Fruit fly (Drosophila melanogaster) whole organism, embryonic: ENCODE results near the gene CG14960.

Experiments
- CG10543 ChIP-seq: fragments of 200-800 bp; sonication (Bioruptor generic); optimal IDR thresholded peaks from 3 replicates; lab custom pipeline; 2017; ENCODE audit warnings: missing biosample characterization, mild to moderate bottlenecking, missing genetic modification characterization, moderate library complexity
- CG11247 ChIP-seq: fragments of 200-800 bp; sonication (Bioruptor generic); IDR thresholded peaks from 2 replicates; pipeline ENCODE4 v1.3.6; 2022; ENCODE audit warnings: missing biosample characterization, missing genetic modification characterization
- CG12391 ChIP-seq: fragments of 200-800 bp; sonication (Bioruptor generic); optimal IDR thresholded peaks from 3 replicates; lab custom pipeline; 2018; ENCODE audit warnings: missing biosample characterization, mild to moderate bottlenecking, missing genetic modification characterization, moderate library complexity
- CG13424 ChIP-seq: fragments of 200-800 bp; sonication (Bioruptor generic); optimal IDR thresholded peaks from 2 replicates; lab custom pipeline; 2019; ENCODE audit warnings: missing biosample characterization, mild to moderate bottlenecking, missing genetic modification characterization, moderate library complexity
- CG14050 ChIP-seq: fragments of 200-800 bp; sonication (Bioruptor generic); IDR thresholded peaks from 3 replicates; pipeline ENCODE4 v1.3.6; 2022; ENCODE audit warnings: missing biosample characterization, missing genetic modification characterization
- CG14965 ChIP-seq: fragments of 200-800 bp; sonication (Bioruptor generic); optimal IDR thresholded peaks from 2 replicates; lab custom pipeline; 2016; ENCODE audit warnings: missing biosample characterization, missing genetic modification characterization, borderline replicate concordance
- CG15269 ChIP-seq: fragments of 200-800 bp; sonication (Bioruptor generic); optimal IDR thresholded peaks from 2 replicates; lab custom pipeline; 2018; ENCODE audit warnings: missing biosample characterization, mild to moderate bottlenecking, missing genetic modification characterization, moderate library complexity
- CG15514 ChIP-seq: fragments of 200-800 bp; sonication (Bioruptor generic); optimal IDR thresholded peaks from 3 replicates; lab custom pipeline; 2017; ENCODE audit warnings: missing biosample characterization, missing genetic modification characterization, mild to moderate bottlenecking, moderate library complexity, missing genetic modification reagents
- CG1602 ChIP-seq: fragments of 200-800 bp; sonication (Bioruptor generic); optimal IDR thresholded peaks from 3 replicates; lab custom pipeline; 2016; ENCODE audit warnings: missing biosample characterization, missing genetic modification characterization
- CG17802 ChIP-seq: fragments of 200-800 bp; sonication (Bioruptor generic); optimal IDR thresholded peaks from 2 replicates; lab custom pipeline; 2018; ENCODE audit warnings: missing biosample characterization, mild to moderate bottlenecking, missing genetic modification characterization, moderate library complexity
- CG18262 ChIP-seq: fragments of 200-800 bp; optimal IDR thresholded peaks from 3 replicates; lab custom pipeline; 2019; ENCODE audit warnings: missing biosample characterization, mild to moderate bottlenecking, missing genetic modification characterization, moderate library complexity
- CG18476 ChIP-seq: fragments of 200-800 bp; sonication (Bioruptor generic); optimal IDR thresholded peaks from 2 replicates; lab custom pipeline; 2016; ENCODE audit warnings: missing biosample characterization, mild to moderate bottlenecking, missing genetic modification characterization
- CG2129 ChIP-seq: fragments of 200-800 bp; sonication (Bioruptor generic); IDR thresholded peaks from 2 replicates; pipeline ENCODE4 v1.3.6; 2022; ENCODE audit warnings: missing biosample characterization, missing genetic modification characterization; ENCODE audit not compliant: partially characterized antibody
- CG3838 ChIP-seq: fragments of 200-800 bp; sonication (Bioruptor generic); optimal IDR thresholded peaks from 3 replicates; lab custom pipeline; 2016; ENCODE audit warnings: missing biosample characterization, missing genetic modification characterization
- CG43689 ChIP-seq: fragments of 200-800 bp; sonication (Bioruptor generic); IDR thresholded peaks from 2 replicates; pipeline ENCODE4 v1.3.6; 2022; ENCODE audit warnings: missing biosample characterization, missing genetic modification characterization
- CG4854 ChIP-seq: fragments of 200-800 bp; sonication (Bioruptor generic); optimal IDR thresholded peaks from 2 replicates; lab custom pipeline; 2016; ENCODE audit warnings: missing biosample characterization, missing genetic modification characterization, inconsistent platforms
- CG6765 ChIP-seq: fragments of 200-800 bp; sonication (Bioruptor generic); optimal IDR thresholded peaks from 3 replicates; lab custom pipeline; 2017; ENCODE audit warnings: missing biosample characterization, mild to moderate bottlenecking, missing genetic modification characterization
- CG7963 ChIP-seq: fragments of 200-800 bp; sonication (Bioruptor generic); IDR thresholded peaks from 3 replicates; pipeline ENCODE4 v1.3.6; 2022; ENCODE audit warnings: missing biosample characterization, missing genetic modification characterization; ENCODE audit not compliant: partially characterized antibody
- CG8478 ChIP-seq: fragments of >200 bp; optimal IDR thresholded peaks from 2 replicates; lab custom pipeline; 2018
- CkIIα-i1 ChIP-seq: fragments of 200-800 bp; sonication (Bioruptor generic); IDR thresholded peaks from 2 replicates; pipeline ENCODE4 v1.3.6; 2022; ENCODE audit warnings: missing biosample characterization, missing genetic modification characterization
- CrebB ChIP-seq: fragments of 200-800 bp; sonication (Bioruptor generic); optimal IDR thresholded peaks from 3 replicates; lab custom pipeline; 2018; ENCODE audit warnings: missing biosample characterization, mild to moderate bottlenecking, missing genetic modification characterization
- Dp ChIP-seq: fragments of 200-800 bp; sonication (Bioruptor generic); optimal IDR thresholded peaks from 2 replicates; lab custom pipeline; 2018; ENCODE audit warnings: missing biosample characterization, mild to moderate bottlenecking, missing genetic modification characterization, moderate library complexity
- Drgx ChIP-seq: fragments of 200-800 bp; sonication (Bioruptor generic); IDR thresholded peaks from 2 replicates; pipeline ENCODE4 v1.3.6; 2022; ENCODE audit warnings: missing biosample characterization, missing genetic modification characterization
- E2f1 ChIP-seq: fragments of 200-800 bp; sonication (Bioruptor generic); IDR thresholded peaks from 2 replicates; pipeline ENCODE4 v1.3.6; 2022; ENCODE audit warnings: missing biosample characterization, missing genetic modification characterization
- ERR ChIP-seq: fragments of 200-800 bp; sonication (Bioruptor generic); optimal IDR thresholded peaks from 2 replicates; lab custom pipeline; 2016; ENCODE audit warnings: missing biosample characterization, missing genetic modification characterization
- Fer3 ChIP-seq: fragments of 200-800 bp; sonication (Bioruptor generic); optimal IDR thresholded peaks from 2 replicates; lab custom pipeline; 2018; ENCODE audit warnings: missing biosample characterization, mild to moderate bottlenecking, missing genetic modification characterization, moderate library complexity
- HHEX ChIP-seq: fragments of 200-800 bp; sonication (Bioruptor generic); optimal IDR thresholded peaks from 3 replicates; lab custom pipeline; 2017; ENCODE audit warnings: missing biosample characterization, mild to moderate bottlenecking, missing genetic modification characterization, missing genetic modification reagents
- Hey ChIP-seq: fragments of 200-800 bp; sonication (Bioruptor generic); optimal IDR thresholded peaks from 3 replicates; lab custom pipeline; 2018; ENCODE audit warnings: missing biosample characterization, mild to moderate bottlenecking, missing genetic modification characterization
- Hr51 ChIP-seq, 2 experiments: fragments of 200-800 bp; sonication (Bioruptor generic); optimal IDR thresholded peaks; 2 replicates in 1 of 2; 3 replicates in 1 of 2; lab custom pipeline; 2016 to 2018; ENCODE audit warnings: missing biosample characterization in 2 of 2, missing genetic modification characterization in 2 of 2, mild to moderate bottlenecking in 1 of 2, moderate library complexity in 1 of 2
- Hr78 ChIP-seq, 2 experiments: fragments of 200-800 bp in 1 of 2; fragments of >200 bp in 1 of 2; sonication (Bioruptor generic) in 1 of 2; optimal IDR thresholded peaks; 2 replicates each; lab custom pipeline; 2017 to 2019; ENCODE audit warnings: missing biosample characterization in 2 of 2, missing genetic modification characterization in 2 of 2, mild to moderate bottlenecking in 1 of 2, moderate library complexity in 1 of 2
- MTF-1 ChIP-seq: fragments of 200-800 bp; sonication (Bioruptor generic); optimal IDR thresholded peaks from 2 replicates; lab custom pipeline; 2018; ENCODE audit warnings: missing biosample characterization, mild to moderate bottlenecking, missing genetic modification characterization, borderline replicate concordance
- Nf-YC ChIP-seq: fragments of 200-800 bp; optimal IDR thresholded peaks from 3 replicates; lab custom pipeline; 2019; ENCODE audit warnings: missing biosample characterization, mild to moderate bottlenecking, missing genetic modification characterization, moderate library complexity
- Oli ChIP-seq: fragments of 200-800 bp; sonication (Bioruptor generic); optimal IDR thresholded peaks from 2 replicates; lab custom pipeline; 2018; ENCODE audit warnings: missing biosample characterization, mild to moderate bottlenecking, missing genetic modification characterization, moderate library complexity
- Sox102F ChIP-seq: fragments of 200-800 bp; sonication (Bioruptor generic); optimal IDR thresholded peaks from 2 replicates; lab custom pipeline; 2018; ENCODE audit warnings: missing biosample characterization, mild to moderate bottlenecking, missing genetic modification characterization, moderate library complexity
- bab2 ChIP-seq: fragments of 200-800 bp; sonication (Bioruptor generic); optimal IDR thresholded peaks from 2 replicates; lab custom pipeline; 2016; ENCODE audit warnings: missing biosample characterization, missing genetic modification characterization
- chinmo ChIP-seq: fragments of 200-800 bp; sonication (Bioruptor generic); IDR thresholded peaks from 4 replicates; pipeline ENCODE4 v1.3.6; 2022; ENCODE audit warnings: missing biosample characterization, missing genetic modification characterization; ENCODE audit not compliant: partially characterized antibody
- dmrt99B ChIP-seq: fragments of 200-800 bp; sonication (Bioruptor generic); optimal IDR thresholded peaks from 2 replicates; lab custom pipeline; 2018; ENCODE audit warnings: missing biosample characterization, mild to moderate bottlenecking, missing genetic modification characterization, moderate library complexity
- eve ChIP-seq, 2 experiments: fragments of >200 bp; optimal IDR thresholded peaks; 2 replicates each; lab custom pipeline; 2017; ENCODE audit warnings: missing biosample characterization in 2 of 2, missing genetic modification characterization in 2 of 2
- fd96Cb ChIP-seq: fragments of 200-800 bp; sonication (Bioruptor generic); optimal IDR thresholded peaks from 2 replicates; lab custom pipeline; 2018; ENCODE audit warnings: missing biosample characterization, mild to moderate bottlenecking, missing genetic modification characterization, moderate library complexity
- gem ChIP-seq: fragments of 200-800 bp; sonication (Bioruptor generic); optimal IDR thresholded peaks from 2 replicates; lab custom pipeline; 2019; ENCODE audit warnings: missing biosample characterization, mild to moderate bottlenecking, missing genetic modification characterization, moderate library complexity
- org-1 ChIP-seq: fragments of 200-800 bp; sonication (Bioruptor generic); optimal IDR thresholded peaks from 2 replicates; lab custom pipeline; 2017; ENCODE audit warnings: missing biosample characterization, missing genetic modification characterization
- run ChIP-seq: fragments of 200-800 bp; sonication (Bioruptor generic); optimal IDR thresholded peaks from 3 replicates; lab custom pipeline; 2018; ENCODE audit warnings: missing biosample characterization, mild to moderate bottlenecking, missing genetic modification characterization
- sens ChIP-seq: fragments of 200-800 bp; sonication (Bioruptor generic); peaks from one replicate; lab custom pipeline; 2016; ENCODE audit warnings: missing biosample characterization, missing genetic modification characterization
- ssp ChIP-seq: fragments of 200-800 bp; sonication (Bioruptor generic); IDR thresholded peaks from 2 replicates; pipeline ENCODE4 v1.3.6; 2022; ENCODE audit warnings: missing biosample characterization, missing genetic modification characterization
- tap ChIP-seq: fragments of 200-800 bp; optimal IDR thresholded peaks from 3 replicates; lab custom pipeline; 2019; ENCODE audit warnings: missing biosample characterization, mild to moderate bottlenecking, missing genetic modification characterization, moderate library complexity
- tio ChIP-seq: fragments of 200-800 bp; sonication (Bioruptor generic); optimal IDR thresholded peaks from 2 replicates; lab custom pipeline; 2017; ENCODE audit warnings: missing biosample characterization, missing genetic modification characterization, inconsistent platforms
- vvl ChIP-seq: fragments of 200-800 bp; sonication (Bioruptor generic); IDR thresholded peaks from 2 replicates; pipeline ENCODE4 v1.3.6; 2022; ENCODE audit warnings: missing biosample characterization, missing genetic modification characterization

CG14960 gene

dm6 chr3L:3283264-3283663 lies 12.4 kb downstream of the CG14960 start:
- TF ChIP-seq Sox102F (peak; percentile 56), CG14050 (GFP tag; lab: Robert Waterston, UW) (no peak), Drgx (GFP tag; lab: Robert Waterston, UW) (peak; percentile 35; the same call in 1 of the 2 replicates), Hr51 (GFP tag; optimal IDR thresholded peaks at IDR 0.05; lab: Kevin White, UChicago) (peak in 1 of 2 experiments; percentile 57), CG13424 (tag; lab: Kevin White, UChicago) (peak; percentile 22), eve (GFP tag; optimal IDR thresholded peaks at IDR 0.05; lab: Kevin White, UChicago) (peak in 1 of 2 experiments; percentile 29), E2f1 (GFP tag; lab: Robert Waterston, UW) (no peak), gem (peak; percentile 15), vvl (GFP tag; lab: Robert Waterston, UW) (0 out of 2 replicates have a peak, but pooled peaks have one; percentile 29), CG12391 (tag; lab: Kevin White, UChicago) (peak; percentile 6), Oli (tag; lab: Kevin White, UChicago) (peak; percentile 35), CG15269 (tag; lab: Kevin White, UChicago) (peak; percentile 39), CrebB (tag; lab: Kevin White, UChicago) (no peak), bab2 (GFP tag; lab: Kevin White, UChicago) (no peak), dmrt99B (peak; percentile 19)

- TF ChIP-seq CG15514 (GFP tag; lab: Kevin White, UChicago) (no peak), gem (peak; percentile 14), CG18262 (tag; lab: Kevin White, UChicago) (no peak), MTF-1 (GFP tag; lab: Kevin White, UChicago) (no peak), org-1 (GFP tag; lab: Kevin White, UChicago) (no peak), sens (GFP tag; lab: Kevin White, UChicago) (peak; percentile 57), Drgx (GFP tag; lab: Robert Waterston, UW) (peak; percentile 14; the same call in 1 of the 2 replicates), CG11247 (GFP tag; lab: Robert Waterston, UW) (no peak), Hr78 (GFP tag; optimal IDR thresholded peaks at IDR 0.05; lab: Kevin White, UChicago) (no peak), Hr51 (GFP tag; optimal IDR thresholded peaks at IDR 0.05; lab: Kevin White, UChicago) (no peak), CG4854 (no peak), CG1602 (GFP tag; lab: Kevin White, UChicago) (no peak), CG7963 (GFP tag; lab: Robert Waterston, UW) (no peak)
Measured at dm6 chr3L:3284900-3285299, 14.1 kb downstream of the CG14960 start.

- TF ChIP-seq Dp (GFP tag; lab: Kevin White, UChicago) (peak; percentile 26), CG15269 (tag; lab: Kevin White, UChicago) (no peak), chinmo (GFP tag; lab: Robert Waterston, UW) (no peak), CG3838 (no peak), CG14965 (GFP tag; lab: Kevin White, UChicago) (no peak), Hey (tag; lab: Kevin White, UChicago) (no peak), run (tag; lab: Kevin White, UChicago) (no peak), Nf-YC (tag; lab: Kevin White, UChicago) (no peak), CG43689 (GFP tag; lab: Robert Waterston, UW) (no peak), ssp (GFP tag; lab: Robert Waterston, UW) (no peak), CG8478 (no peak), CG18476 (GFP tag; lab: Kevin White, UChicago) (no peak), ERR (GFP tag; lab: Kevin White, UChicago) (no peak), HHEX (GFP tag; lab: Kevin White, UChicago) (peak; percentile 4), tap (no peak), CkIIα-i1 (GFP tag; lab: Robert Waterston, UW) (no peak), CG17802 (tag; lab: Kevin White, UChicago) (peak; percentile 2), Fer3 (peak; percentile 32), CG15514 (GFP tag; lab: Kevin White, UChicago) (no peak), tio (no peak), CG2129 (GFP tag; lab: Robert Waterston, UW) (no peak), fd96Cb (tag; lab: Kevin White, UChicago) (peak; percentile 3), CG6765 (GFP tag; lab: Kevin White, UChicago) (no peak), CG10543 (GFP tag; lab: Kevin White, UChicago) (no peak)
Measured at dm6 chr3L:3288414-3288813, 17.6 kb downstream of the CG14960 start.
